Fruit fly (Drosophila melanogaster): Measurements from ENCODE around the gene CG42268.

DNA sequence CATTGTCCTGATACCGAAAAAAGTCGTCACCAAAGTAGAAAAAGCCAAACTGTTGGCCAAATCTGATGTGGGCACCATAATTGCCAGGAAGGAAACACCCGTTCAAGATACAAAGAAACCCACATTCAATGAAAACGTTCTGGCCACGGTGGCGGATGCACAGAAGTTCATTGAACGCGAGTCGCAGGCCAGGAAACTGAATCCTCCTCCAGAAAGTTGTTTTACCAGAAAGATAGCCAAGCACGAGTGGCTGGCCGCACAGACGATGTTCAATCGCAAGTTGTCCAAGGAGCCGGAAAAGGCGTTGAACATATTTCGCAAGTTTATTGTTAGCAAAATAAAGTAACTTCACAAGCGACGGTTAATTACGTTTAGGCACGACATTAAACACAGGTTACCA is 40.1 kb downstream of the CG42268 start:
- TF ChIP-seq CG8119 (GFP tag; IDR thresholded peaks at IDR 0.05) (no peak), vri (GFP tag; optimal IDR thresholded peaks at IDR 0.05) (no peak), CG3032 (tag; optimal IDR thresholded peaks at IDR 0.05) (no peak), CG6808 (GFP tag; optimal IDR thresholded peaks at IDR 0.05) (no peak), Ets96B (tag; optimal IDR thresholded peaks at IDR 0.05) (no peak), fd59A (GFP tag; optimal IDR thresholded peaks at IDR 0.05) (no peak), CG6276 (GFP tag; optimal IDR thresholded peaks at IDR 0.05) (no peak), Smox (GFP tag; optimal IDR thresholded peaks at IDR 0.05) (no peak)
